Fruit fly (Drosophila melanogaster) whole organism, embryonic: ENCODE data around the gene Cdc7.

Experiments
- Asciz ChIP-seq: fragments of 200-800 bp; sonication (Bioruptor generic); optimal IDR thresholded peaks from 2 replicates; lab custom pipeline; 2017; ENCODE audit warnings: missing biosample characterization, mild to moderate bottlenecking, missing genetic modification characterization, missing genetic modification reagents
- Bteb2 ChIP-seq: fragments of 200-800 bp; sonication (Bioruptor generic); optimal IDR thresholded peaks from 2 replicates; lab custom pipeline; 2016; ENCODE audit warnings: missing biosample characterization, missing genetic modification characterization
- CG10654 ChIP-seq: fragments of 200-800 bp; sonication (Bioruptor generic); optimal IDR thresholded peaks from 2 replicates; lab custom pipeline; 2016; ENCODE audit warnings: missing biosample characterization, missing genetic modification characterization
- CG12391 ChIP-seq: fragments of 200-800 bp; sonication (Bioruptor generic); optimal IDR thresholded peaks from 3 replicates; lab custom pipeline; 2018; ENCODE audit warnings: missing biosample characterization, mild to moderate bottlenecking, missing genetic modification characterization, moderate library complexity
- CG13775 ChIP-seq: fragments of 200-800 bp; sonication (Bioruptor generic); optimal IDR thresholded peaks from 3 replicates; lab custom pipeline; 2017; ENCODE audit warnings: missing biosample characterization, mild to moderate bottlenecking, missing genetic modification characterization
- CG1602 ChIP-seq: fragments of 200-800 bp; sonication (Bioruptor generic); optimal IDR thresholded peaks from 3 replicates; lab custom pipeline; 2016; ENCODE audit warnings: missing biosample characterization, missing genetic modification characterization
- CG16813 ChIP-seq: fragments of 200-800 bp; sonication (Bioruptor generic); IDR thresholded peaks from 3 replicates; pipeline ENCODE4 v1.3.6; 2022; ENCODE audit warnings: missing biosample characterization, missing genetic modification characterization; ENCODE audit not compliant: partially characterized antibody
- CG2129 ChIP-seq: fragments of 200-800 bp; sonication (Bioruptor generic); IDR thresholded peaks from 2 replicates; pipeline ENCODE4 v1.3.6; 2022; ENCODE audit warnings: missing biosample characterization, missing genetic modification characterization; ENCODE audit not compliant: partially characterized antibody
- CG30431 ChIP-seq: fragments of 200-800 bp; sonication (Bioruptor generic); optimal IDR thresholded peaks from 2 replicates; lab custom pipeline; 2017; ENCODE audit warnings: missing biosample characterization, missing genetic modification characterization
- CG3995 ChIP-seq: fragments of 200-800 bp; sonication (Bioruptor generic); optimal IDR thresholded peaks from 3 replicates; lab custom pipeline; 2016; ENCODE audit warnings: missing biosample characterization, missing genetic modification characterization
- CG4617 ChIP-seq: fragments of 200-800 bp; sonication (Bioruptor generic); optimal IDR thresholded peaks from 3 replicates; lab custom pipeline; 2016; ENCODE audit warnings: missing biosample characterization, missing genetic modification characterization, borderline replicate concordance
- CG4854 ChIP-seq: fragments of 200-800 bp; sonication (Bioruptor generic); optimal IDR thresholded peaks from 2 replicates; lab custom pipeline; 2016; ENCODE audit warnings: missing biosample characterization, missing genetic modification characterization, inconsistent platforms
- CG6689 ChIP-seq: fragments of 200-800 bp; sonication (Bioruptor generic); IDR thresholded peaks from 2 replicates; pipeline ENCODE4 v1.3.6; 2022; ENCODE audit warnings: missing biosample characterization, missing genetic modification characterization
- CG7928 ChIP-seq: fragments of 200-800 bp; sonication (Bioruptor generic); optimal IDR thresholded peaks from 2 replicates; lab custom pipeline; 2017; ENCODE audit warnings: missing biosample characterization, mild to moderate bottlenecking, missing genetic modification characterization
- CG8290 ChIP-seq, 3 experiments: fragments of 200-800 bp; sonication (Bioruptor generic); optimal IDR thresholded peaks; 2 replicates each; lab custom pipeline; 2016 to 2019; ENCODE audit warnings: missing biosample characterization in 3 of 3, missing genetic modification characterization in 3 of 3, mild to moderate bottlenecking in 2 of 3, moderate library complexity in 1 of 3
- Dll ChIP-seq: fragments of 200-800 bp; sonication (Bioruptor generic); IDR thresholded peaks from 4 replicates; pipeline ENCODE4 v1.3.6; 2022; ENCODE audit warnings: missing biosample characterization, missing genetic modification characterization; ENCODE audit not compliant: partially characterized antibody
- Doc3 ChIP-seq: fragments of 200-800 bp; sonication (Bioruptor generic); IDR thresholded peaks from 3 replicates; pipeline ENCODE4 v1.3.6; 2022; ENCODE audit warnings: missing biosample characterization, missing genetic modification characterization; ENCODE audit not compliant: partially characterized antibody
- Ets97D ChIP-seq: fragments of 200-800 bp; sonication (Bioruptor generic); optimal IDR thresholded peaks from 3 replicates; lab custom pipeline; 2016; ENCODE audit warnings: missing biosample characterization, missing genetic modification characterization
- Fer3 ChIP-seq: fragments of 200-800 bp; sonication (Bioruptor generic); optimal IDR thresholded peaks from 2 replicates; lab custom pipeline; 2018; ENCODE audit warnings: missing biosample characterization, mild to moderate bottlenecking, missing genetic modification characterization, moderate library complexity
- HLH4C ChIP-seq: fragments of 200-800 bp; sonication (Bioruptor generic); IDR thresholded peaks from 3 replicates; pipeline ENCODE4 v1.3.6; 2022; ENCODE audit warnings: missing biosample characterization, missing genetic modification characterization; ENCODE audit not compliant: partially characterized antibody
- Hsf ChIP-seq: fragments of 200-800 bp; sonication (Bioruptor generic); optimal IDR thresholded peaks from 3 replicates; lab custom pipeline; 2016; ENCODE audit warnings: missing biosample characterization, missing genetic modification characterization
- Kr ChIP-seq: fragments of 200-800 bp; sonication (Bioruptor generic); optimal IDR thresholded peaks from 2 replicates; lab custom pipeline; 2017; ENCODE audit warnings: missing biosample characterization, mild to moderate bottlenecking, missing genetic modification characterization
- MBD-R2 ChIP-seq: fragments of 200-800 bp; sonication (Bioruptor generic); IDR thresholded peaks from 2 replicates; pipeline ENCODE4 v1.3.6; 2022; ENCODE audit warnings: missing biosample characterization, missing genetic modification characterization
- Mrtf ChIP-seq: fragments of 200-800 bp; sonication (Bioruptor generic); IDR thresholded peaks from 3 replicates; pipeline ENCODE4 v1.3.6; 2022; ENCODE audit warnings: missing biosample characterization, missing genetic modification characterization
- Nf-YA ChIP-seq: fragments of 200-800 bp; sonication (Bioruptor generic); IDR thresholded peaks from 2 replicates; pipeline ENCODE4 v1.3.6; 2022; ENCODE audit warnings: missing biosample characterization, missing genetic modification characterization
- Nf-YC ChIP-seq: fragments of 200-800 bp; optimal IDR thresholded peaks from 3 replicates; lab custom pipeline; 2019; ENCODE audit warnings: missing biosample characterization, mild to moderate bottlenecking, missing genetic modification characterization, moderate library complexity
- Opbp ChIP-seq: fragments of 200-800 bp; sonication (Bioruptor generic); IDR thresholded peaks from 3 replicates; pipeline ENCODE4 v1.3.6; 2022; ENCODE audit warnings: missing biosample characterization, missing genetic modification characterization; ENCODE audit not compliant: partially characterized antibody
- Scr ChIP-seq: fragments of 200-800 bp; sonication (Bioruptor generic); IDR thresholded peaks from 2 replicates; pipeline ENCODE4 v1.3.6; 2022; ENCODE audit warnings: missing biosample characterization, missing genetic modification characterization; ENCODE audit not compliant: partially characterized antibody
- Sry-β ChIP-seq: fragments of 200-800 bp; sonication (Bioruptor generic); optimal IDR thresholded peaks from 2 replicates; lab custom pipeline; 2018; ENCODE audit warnings: missing biosample characterization, mild to moderate bottlenecking, missing genetic modification characterization, moderate library complexity
- Sry-δ ChIP-seq: fragments of 200-800 bp; sonication (Bioruptor generic); optimal IDR thresholded peaks from 2 replicates; lab custom pipeline; 2016; ENCODE audit warnings: missing biosample characterization, missing genetic modification characterization
- bbx ChIP-seq: fragments of 200-800 bp; sonication (Bioruptor generic); IDR thresholded peaks from 2 replicates; pipeline ENCODE4 v1.3.6; 2022; ENCODE audit warnings: missing biosample characterization, missing genetic modification characterization; ENCODE audit not compliant: partially characterized antibody
- cwo ChIP-seq: fragments of 200-800 bp; sonication (Bioruptor generic); optimal IDR thresholded peaks from 3 replicates; lab custom pipeline; 2017; ENCODE audit warnings: missing biosample characterization, missing genetic modification characterization, mild to moderate bottlenecking, moderate library complexity, missing genetic modification reagents
- gem ChIP-seq: fragments of 200-800 bp; sonication (Bioruptor generic); optimal IDR thresholded peaks from 2 replicates; lab custom pipeline; 2019; ENCODE audit warnings: missing biosample characterization, mild to moderate bottlenecking, missing genetic modification characterization, moderate library complexity
- gfzf ChIP-seq: fragments of 200-800 bp; sonication (Bioruptor generic); optimal IDR thresholded peaks from 2 replicates; lab custom pipeline; 2016; ENCODE audit warnings: missing biosample characterization, mild to moderate bottlenecking, missing genetic modification characterization, moderate library complexity
- hbn ChIP-seq: fragments of 200-800 bp; sonication (Bioruptor generic); IDR thresholded peaks from 2 replicates; pipeline ENCODE4 v1.3.6; 2022; ENCODE audit warnings: missing biosample characterization, missing genetic modification characterization; ENCODE audit not compliant: partially characterized antibody
- hth ChIP-seq: fragments of >200 bp; optimal IDR thresholded peaks from 2 replicates; lab custom pipeline; 2017; ENCODE audit warnings: inconsistent platforms
- insv ChIP-seq, 2 experiments: fragments of 200-800 bp; sonication (Bioruptor generic); optimal IDR thresholded peaks; 3 replicates each; lab custom pipeline; 2016 to 2018; ENCODE audit warnings: missing biosample characterization in 2 of 2, missing genetic modification characterization in 2 of 2
- nmo ChIP-seq: fragments of 200-800 bp; sonication (Bioruptor generic); optimal IDR thresholded peaks from 2 replicates; lab custom pipeline; 2018; ENCODE audit warnings: missing biosample characterization, mild to moderate bottlenecking, missing genetic modification characterization, moderate library complexity
- pb ChIP-seq: fragments of 200-800 bp; sonication (Bioruptor generic); optimal IDR thresholded peaks from 3 replicates; lab custom pipeline; 2016; ENCODE audit warnings: missing biosample characterization, missing genetic modification characterization
- pzg ChIP-seq: fragments of 200-800 bp; sonication (Bioruptor generic); optimal IDR thresholded peaks from 3 replicates; lab custom pipeline; 2018; ENCODE audit warnings: missing biosample characterization, mild to moderate bottlenecking, missing genetic modification characterization, moderate library complexity
- row ChIP-seq: fragments of 200-800 bp; sonication (Bioruptor generic); IDR thresholded peaks from 3 replicates; pipeline ENCODE4 v1.3.6; 2022; ENCODE audit warnings: missing biosample characterization, missing genetic modification characterization
- slbo ChIP-seq: fragments of 200-800 bp; sonication (Bioruptor generic); IDR thresholded peaks from 2 replicates; pipeline ENCODE4 v1.3.6; 2022; ENCODE audit warnings: missing biosample characterization, missing genetic modification characterization
- sqz ChIP-seq: fragments of 200-800 bp; sonication (Bioruptor generic); optimal IDR thresholded peaks from 3 replicates; lab custom pipeline; 2018; ENCODE audit warnings: missing biosample characterization, mild to moderate bottlenecking, missing genetic modification characterization
- stwl ChIP-seq: fragments of 200-800 bp; sonication (Bioruptor generic); optimal IDR thresholded peaks from 3 replicates; lab custom pipeline; 2018; ENCODE audit warnings: missing biosample characterization, mild to moderate bottlenecking, missing genetic modification characterization, moderate library complexity
- trem ChIP-seq: fragments of 200-800 bp; optimal IDR thresholded peaks from 3 replicates; lab custom pipeline; 2019; ENCODE audit warnings: missing biosample characterization, mild to moderate bottlenecking, missing genetic modification characterization, moderate library complexity
- tx ChIP-seq: fragments of 200-800 bp; sonication (Bioruptor generic); optimal IDR thresholded peaks from 2 replicates; lab custom pipeline; 2016; ENCODE audit warnings: missing biosample characterization, missing genetic modification characterization
- unc-4 ChIP-seq: fragments of 200-800 bp; sonication (Bioruptor generic); IDR thresholded peaks from 2 replicates; pipeline ENCODE4 v1.3.6; 2022; ENCODE audit warnings: missing biosample characterization, missing genetic modification characterization; ENCODE audit not compliant: partially characterized antibody

The Cdc7 gene

DNA sequence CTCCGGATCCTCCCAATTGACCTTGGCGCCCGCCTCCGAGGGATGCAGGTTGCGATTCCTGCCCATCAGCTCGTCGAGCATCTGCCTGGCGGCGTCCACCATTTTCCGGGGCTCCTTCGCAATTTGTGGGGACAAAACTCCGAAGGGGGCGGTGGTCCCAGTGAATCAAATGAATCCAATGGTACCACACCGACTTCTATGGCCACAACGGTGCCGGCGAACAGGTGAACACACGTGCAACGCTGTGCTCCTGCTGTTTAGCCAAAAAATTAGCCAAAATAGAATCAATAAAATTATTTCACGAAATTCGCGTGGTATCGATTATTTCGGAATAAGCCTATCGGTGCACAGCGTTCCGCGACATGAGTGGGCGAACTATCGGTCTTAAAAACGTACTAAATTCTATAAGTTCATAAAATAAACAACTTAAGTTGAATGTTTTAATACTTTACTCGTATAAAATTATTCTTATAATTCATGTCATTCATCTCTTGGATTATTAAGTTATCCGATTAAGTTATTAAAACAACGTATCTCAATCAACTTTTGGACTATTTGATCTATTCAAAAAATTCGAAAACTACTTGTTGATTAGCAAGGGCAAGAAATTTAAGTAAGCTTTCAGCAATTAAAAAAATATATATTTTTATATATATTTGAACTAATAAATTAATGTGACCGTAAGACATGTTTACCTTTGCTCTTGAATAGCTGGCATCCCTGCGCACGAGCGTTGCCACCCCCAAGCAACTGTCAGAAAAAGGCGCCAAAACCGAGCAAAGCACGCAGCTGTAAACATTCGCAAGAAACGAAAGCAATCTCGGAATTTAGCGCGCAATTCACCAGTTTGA is 19.5 kb downstream of the Cdc7 start, which contains the start of the genes CG3198 and Mcm6 (continued):
- TF ChIP-seq slbo (GFP tag; lab: Robert Waterston, UW): no peak
- no peak for TF ChIP-seq Asciz (GFP tag; lab: Kevin White, UChicago)
- TF ChIP-seq tx (GFP tag; lab: Kevin White, UChicago): no peak
- TF ChIP-seq Hsf (GFP tag; lab: Kevin White, UChicago): no peak
- no peak for TF ChIP-seq Bteb2 (GFP tag; lab: Kevin White, UChicago)
- no peak for TF ChIP-seq Sry-β (GFP tag; lab: Kevin White, UChicago)
- no peak for TF ChIP-seq Fer3
- peak; percentile 61 for TF ChIP-seq bbx (GFP tag; lab: Robert Waterston, UW)
- peak; percentile 1 for TF ChIP-seq CG13775
- peak; percentile 48 for TF ChIP-seq pzg
- no peak for TF ChIP-seq CG7928 (GFP tag; lab: Kevin White, UChicago)
- TF ChIP-seq Sry-δ (GFP tag; lab: Kevin White, UChicago): peak; percentile 15
- TF ChIP-seq Mrtf (GFP tag; lab: Robert Waterston, UW): no peak
- peak; percentile 51 for TF ChIP-seq Ets97D
- peak; percentile 29 for TF ChIP-seq trem
- peak; percentile 71 for TF ChIP-seq unc-4 (GFP tag; lab: Robert Waterston, UW)
- peak; percentile 65 for TF ChIP-seq row (GFP tag; lab: Robert Waterston, UW)
- TF ChIP-seq gfzf (GFP tag; lab: Kevin White, UChicago): peak; percentile 46
- TF ChIP-seq insv (GFP tag; optimal IDR thresholded peaks at IDR 0.05; lab: Kevin White, UChicago): no peak
- peak; percentile 74 for TF ChIP-seq Scr (GFP tag; lab: Robert Waterston, UW)
- TF ChIP-seq Dll (GFP tag; lab: Robert Waterston, UW): peak; percentile 77
- TF ChIP-seq HLH4C (GFP tag; lab: Robert Waterston, UW): peak; percentile 76
- no peak for TF ChIP-seq sqz (GFP tag; lab: Kevin White, UChicago)
- TF ChIP-seq Kr (GFP tag; lab: Kevin White, UChicago): no peak
- peak; percentile 29 for TF ChIP-seq CG12391 (tag; lab: Kevin White, UChicago)
- TF ChIP-seq Doc3 (GFP tag; lab: Robert Waterston, UW): peak; percentile 59
- no peak for TF ChIP-seq CG30431 (GFP tag; lab: Kevin White, UChicago)
- peak; percentile 63 for TF ChIP-seq hbn (GFP tag; lab: Robert Waterston, UW)
- peak; percentile 4 for TF ChIP-seq CG4617 (GFP tag; lab: Kevin White, UChicago)
- TF ChIP-seq CG8290 (GFP tag; optimal IDR thresholded peaks at IDR 0.05; lab: Kevin White, UChicago): no peak
- TF ChIP-seq CG8290 (tag; optimal IDR thresholded peaks at IDR 0.05; lab: Kevin White, UChicago): no peak
- no peak for TF ChIP-seq CG4854 (GFP tag; lab: Kevin White, UChicago)
- TF ChIP-seq stwl (tag; lab: Kevin White, UChicago): peak; percentile 37
- peak; percentile 29; the same call in 1 of the 2 replicates for TF ChIP-seq CG2129
- peak; percentile 11 for TF ChIP-seq nmo (GFP tag; lab: Kevin White, UChicago)
- TF ChIP-seq Opbp (GFP tag; lab: Robert Waterston, UW): 0 out of 3 replicates have a peak, but pooled peaks have one; percentile 40
- TF ChIP-seq CG6689 (GFP tag; lab: Robert Waterston, UW): 0 out of 2 replicates have a peak, but pooled peaks have one; percentile 16
- TF ChIP-seq hth (lab: Kevin White, UChicago): no peak
- 0 out of 2 replicates have a peak, but pooled peaks have one; percentile 17 for TF ChIP-seq Nf-YA
- peak; percentile 12 for TF ChIP-seq Nf-YC (tag; lab: Kevin White, UChicago)
- peak; percentile 54 for TF ChIP-seq CG16813 (GFP tag; lab: Robert Waterston, UW)
- no peak for TF ChIP-seq gem (tag; lab: Kevin White, UChicago)
- no peak for TF ChIP-seq CG10654 (GFP tag; lab: Kevin White, UChicago)
- TF ChIP-seq MBD-R2: peak; percentile 43
- peak; percentile 6 for TF ChIP-seq CG3995 (GFP tag; lab: Kevin White, UChicago)
- TF ChIP-seq pb (GFP tag; lab: Kevin White, UChicago): no peak
- no peak for TF ChIP-seq cwo
- TF ChIP-seq CG1602: no peak
